Worm (Caenorhabditis elegans) whole organism, midembryonic: Measurements from ENCODE around the gene R07B1.5.

Experiments
- T22C8.4 ChIP-seq: fragments of 200-800 bp; sonication (Bioruptor generic); IDR thresholded peaks from 2 replicates; pipeline ENCODE4 v1.3.6; 2022; ENCODE audit warnings: missing genetic modification characterization, missing compliant biosample characterization
- cog-1 ChIP-seq: sonication (generic microtip); optimal IDR thresholded peaks from 2 replicates; lab custom pipeline; 2016; ENCODE audit warnings: missing genetic modification characterization, missing compliant biosample characterization
- flt-1 ChIP-seq: fragments of 200-800 bp; sonication (Bioruptor generic); IDR thresholded peaks from 2 replicates; pipeline ENCODE4 v1.3.6; 2022; ENCODE audit warnings: missing genetic modification characterization, missing compliant biosample characterization
- klf-2 ChIP-seq: fragments of 200-800 bp; sonication (Bioruptor generic); conservative IDR thresholded peaks from 2 replicates; pipeline ENCODE4 v1.3.6; 2022; ENCODE audit warnings: missing genetic modification reagents, missing genetic modification characterization, missing compliant biosample characterization
- med-1 ChIP-seq: sonication (generic microtip); optimal IDR thresholded peaks from 2 replicates; lab custom pipeline; 2017; ENCODE audit warnings: missing genetic modification characterization, mild to moderate bottlenecking, missing compliant biosample characterization, antibody characterized with exemption, missing genetic modification reagents; ENCODE audit not compliant: insufficient read depth
- ref-1 ChIP-seq: fragments of 200-800 bp; sonication (Bioruptor generic); conservative IDR thresholded peaks from 2 replicates; pipeline ENCODE4 v1.3.6; 2022; ENCODE audit warnings: missing genetic modification reagents, missing genetic modification characterization, missing compliant biosample characterization
- tab-1 ChIP-seq: fragments of 200-800 bp; sonication (Bioruptor generic); IDR thresholded peaks from 2 replicates; pipeline ENCODE4 v1.3.6; 2022; ENCODE audit warnings: missing genetic modification characterization, missing compliant biosample characterization
- ztf-23 ChIP-seq: fragments of 200-800 bp; sonication (Bioruptor generic); IDR thresholded peaks from 2 replicates; pipeline ENCODE4 v1.3.6; 2022; ENCODE audit warnings: missing genetic modification reagents, missing genetic modification characterization, missing compliant biosample characterization
- ztf-29 ChIP-seq: fragments of 200-800 bp; sonication (Bioruptor generic); IDR thresholded peaks from 2 replicates; pipeline ENCODE4 v1.3.6; 2022; ENCODE audit warnings: missing genetic modification reagents, missing genetic modification characterization, missing compliant biosample characterization

Gene R07B1.5

ce11 chrX:9872554-9872953 lies 9.2 kb downstream of the R07B1.5 start, which contains the start of gene R07B1.8:
Gene R07B1.8, minus strand, starts transcription at chrX:9872654.
- TF ChIP-seq tab-1 (GFP tag; lab: Robert Waterston, UW) (no peak), klf-2 (GFP tag; lab: Robert Waterston, UW) (no peak), T22C8.4 (no peak), flt-1 (GFP tag; lab: Robert Waterston, UW) (no peak), med-1 (GFP tag; lab: Kevin White, UChicago) (no peak), ztf-23 (GFP tag; lab: Robert Waterston, UW) (no peak), ref-1 (GFP tag; lab: Robert Waterston, UW) (no peak), ztf-29 (GFP tag; lab: Robert Waterston, UW) (no peak), cog-1 (tag; lab: Kevin White, UChicago) (no peak)

ce11 chrX:9877117-9877516 lies 13.7 kb downstream of the R07B1.5 start, which contains the start of gene R07B1.9:
Gene R07B1.9, plus strand, starts transcription at chrX:9877417.
- TF ChIP-seq T22C8.4 (no peak), tab-1 (GFP tag; lab: Robert Waterston, UW) (no peak), cog-1 (tag; lab: Kevin White, UChicago) (no peak), med-1 (GFP tag; lab: Kevin White, UChicago) (no peak), ztf-29 (GFP tag; lab: Robert Waterston, UW) (no peak), klf-2 (GFP tag; lab: Robert Waterston, UW) (no peak), ref-1 (GFP tag; lab: Robert Waterston, UW) (no peak), ztf-23 (GFP tag; lab: Robert Waterston, UW) (no peak), flt-1 (GFP tag; lab: Robert Waterston, UW) (no peak)

ce11 chrX:9882112-9882511 lies 18.7 kb downstream of the R07B1.5 start, which contains the start of gene glo-1:
Gene glo-1, minus strand, starts transcription at chrX:9882212.
- TF ChIP-seq ref-1 (GFP tag; lab: Robert Waterston, UW), result no peak
- no peak for TF ChIP-seq med-1 (GFP tag; lab: Kevin White, UChicago)
- TF ChIP-seq ztf-29 (GFP tag; lab: Robert Waterston, UW), result no peak
- TF ChIP-seq klf-2 (GFP tag; lab: Robert Waterston, UW), result no peak
- no peak for TF ChIP-seq T22C8.4
- TF ChIP-seq flt-1 (GFP tag; lab: Robert Waterston, UW), result no peak
- no peak for TF ChIP-seq tab-1 (GFP tag; lab: Robert Waterston, UW)
- no peak for TF ChIP-seq ztf-23 (GFP tag; lab: Robert Waterston, UW)
- TF ChIP-seq cog-1 (tag; lab: Kevin White, UChicago), result no peak

- TF ChIP-seq ref-1 (GFP tag; lab: Robert Waterston, UW) (no peak), med-1 (GFP tag; lab: Kevin White, UChicago) (no peak), flt-1 (GFP tag; lab: Robert Waterston, UW) (no peak), ztf-23 (GFP tag; lab: Robert Waterston, UW) (no peak), cog-1 (tag; lab: Kevin White, UChicago) (no peak), tab-1 (GFP tag; lab: Robert Waterston, UW) (no peak), klf-2 (GFP tag; lab: Robert Waterston, UW) (no peak), T22C8.4 (no peak), ztf-29 (GFP tag; lab: Robert Waterston, UW) (no peak)
These were observed 19.2 kb downstream of the R07B1.5 start for ce11 chrX:9882572-9882971.

ce11 chrX:9883837-9884324 lies 20.5 kb downstream of the R07B1.5 start, which contains the start of gene mrp-4:
Gene mrp-4, plus strand, starts transcription at chrX:9884274.
- TF ChIP-seq cog-1 (tag; lab: Kevin White, UChicago), result no peak
- TF ChIP-seq ztf-23 (GFP tag; lab: Robert Waterston, UW), result no peak
- TF ChIP-seq med-1 (GFP tag; lab: Kevin White, UChicago), result no peak
- TF ChIP-seq klf-2 (GFP tag; lab: Robert Waterston, UW), result no peak
- TF ChIP-seq T22C8.4, result no peak
- no peak for TF ChIP-seq flt-1 (GFP tag; lab: Robert Waterston, UW)
- TF ChIP-seq ztf-29 (GFP tag; lab: Robert Waterston, UW), result no peak
- no peak for TF ChIP-seq ref-1 (GFP tag; lab: Robert Waterston, UW)
- no peak for TF ChIP-seq tab-1 (GFP tag; lab: Robert Waterston, UW)

- TF ChIP-seq cog-1 (tag; lab: Kevin White, UChicago) (no peak), flt-1 (GFP tag; lab: Robert Waterston, UW) (no peak), T22C8.4 (no peak), tab-1 (GFP tag; lab: Robert Waterston, UW) (no peak), klf-2 (GFP tag; lab: Robert Waterston, UW) (no peak), med-1 (GFP tag; lab: Kevin White, UChicago) (no peak), ref-1 (GFP tag; lab: Robert Waterston, UW) (no peak), ztf-29 (GFP tag; lab: Robert Waterston, UW) (no peak), ztf-23 (GFP tag; lab: Robert Waterston, UW) (no peak)
These were observed 28.9 kb downstream of the R07B1.5 start, which contains the start of gene F21G4.1 for ce11 chrX:9892323-9892722. Gene F21G4.1, minus strand, starts transcription at chrX:9892328.

- TF ChIP-seq tab-1 (GFP tag; lab: Robert Waterston, UW) (no peak), ztf-29 (GFP tag; lab: Robert Waterston, UW) (no peak), med-1 (GFP tag; lab: Kevin White, UChicago) (no peak), ztf-23 (GFP tag; lab: Robert Waterston, UW) (no peak), flt-1 (GFP tag; lab: Robert Waterston, UW) (no peak), T22C8.4 (no peak), ref-1 (GFP tag; lab: Robert Waterston, UW) (no peak), cog-1 (tag; lab: Kevin White, UChicago) (no peak), klf-2 (GFP tag; lab: Robert Waterston, UW) (no peak)
These were observed 29.7 kb downstream of the R07B1.5 start for ce11 chrX:9893069-9893468.

ce11 chrX:9894844-9895243 lies 31.5 kb downstream of the R07B1.5 start, which contains the start of gene F21G4.3:
Gene F21G4.3, plus strand, starts transcription at chrX:9895144.
- TF ChIP-seq klf-2 (GFP tag; lab: Robert Waterston, UW), result no peak
- TF ChIP-seq T22C8.4, result no peak
- no peak for TF ChIP-seq flt-1 (GFP tag; lab: Robert Waterston, UW)
- no peak for TF ChIP-seq cog-1 (tag; lab: Kevin White, UChicago)
- TF ChIP-seq med-1 (GFP tag; lab: Kevin White, UChicago), result no peak
- TF ChIP-seq ztf-29 (GFP tag; lab: Robert Waterston, UW), result no peak
- no peak for TF ChIP-seq tab-1 (GFP tag; lab: Robert Waterston, UW)
- no peak for TF ChIP-seq ztf-23 (GFP tag; lab: Robert Waterston, UW)
- TF ChIP-seq ref-1 (GFP tag; lab: Robert Waterston, UW), result no peak
